Fruit fly (Drosophila melanogaster): ENCODE measurements around the gene HP6.

HP6 gene

dm6 chr2L:4591842-4592241 lies 13.8 kb upstream of the HP6 start (continued):
- TF ChIP-seq chm (GFP tag; IDR thresholded peaks at IDR 0.05) = peak; percentile 67
- no peak for TF ChIP-seq peb (GFP tag; IDR thresholded peaks at IDR 0.05)
- TF ChIP-seq Dek (tag; optimal IDR thresholded peaks at IDR 0.05) = no peak
- TF ChIP-seq CG15696 (tag; optimal IDR thresholded peaks at IDR 0.05) = no peak
- TF ChIP-seq CG43689 (GFP tag; IDR thresholded peaks at IDR 0.05) = no peak
- TF ChIP-seq mirr (GFP tag; optimal IDR thresholded peaks at IDR 0.05) = no peak
- no peak for TF ChIP-seq prd (optimal IDR thresholded peaks at IDR 0.05)
- TF ChIP-seq prd (GFP tag; IDR thresholded peaks at IDR 0.05) = no peak
- TF ChIP-seq CG11504 (tag; optimal IDR thresholded peaks at IDR 0.05) = no peak
- TF ChIP-seq GATAe (GFP tag; conservative IDR thresholded peaks at IDR 0.05) = no peak
- TF ChIP-seq CG13424 (tag; optimal IDR thresholded peaks at IDR 0.05) = no peak
- no peak for TF ChIP-seq dm (GFP tag; optimal IDR thresholded peaks at IDR 0.05)
- TF ChIP-seq lmd (GFP tag; IDR thresholded peaks at IDR 0.05) = no peak
- TF ChIP-seq CG8089 (GFP tag; optimal IDR thresholded peaks at IDR 0.05) = no peak
- no peak for TF ChIP-seq pfk (GFP tag; optimal IDR thresholded peaks at IDR 0.05)

dm6 chr2L:4588797-4589196 lies 10.8 kb upstream of the HP6 start:
- TF ChIP-seq Blimp-1 (GFP tag; optimal IDR thresholded peaks at IDR 0.05) (peak; percentile 95), Opbp (GFP tag; IDR thresholded peaks at IDR 0.05; ENCODE audit: partially characterized antibody) (no peak), MESR4 (GFP tag; optimal IDR thresholded peaks at IDR 0.05) (no peak), lbe (GFP tag; optimal IDR thresholded peaks at IDR 0.05) (peak; percentile 25), Ets65A (GFP tag) (peak; percentile 56)

dm6 chr2L:4583306-4583705 lies 5.3 kb upstream of the HP6 start:
- no peak for TF ChIP-seq pzg (GFP tag; optimal IDR thresholded peaks at IDR 0.05)
- TF ChIP-seq CG15479 (GFP tag; optimal IDR thresholded peaks at IDR 0.05) = no peak
- TF ChIP-seq eve (GFP tag; optimal IDR thresholded peaks at IDR 0.05) = peak in 1 of 2 experiments; percentile 83
- no peak for TF ChIP-seq gfzf (GFP tag; optimal IDR thresholded peaks at IDR 0.05)
- peak; percentile 60 for TF ChIP-seq gcm (GFP tag; optimal IDR thresholded peaks at IDR 0.05)
- no peak for TF ChIP-seq da (GFP tag; optimal IDR thresholded peaks at IDR 0.05)
- no peak for TF ChIP-seq CG10543 (GFP tag; optimal IDR thresholded peaks at IDR 0.05)
- TF ChIP-seq az2 (GFP tag; optimal IDR thresholded peaks at IDR 0.05) = peak; percentile 77
- TF ChIP-seq CG2875 (GFP tag; optimal IDR thresholded peaks at IDR 0.05) = peak; percentile 58
- TF ChIP-seq esg (GFP tag; conservative IDR thresholded peaks at IDR 0.05) = peak; percentile 72
- TF ChIP-seq otp (GFP tag; IDR thresholded peaks at IDR 0.05) = peak; percentile 79; the same call in 2 of the 3 replicates
- TF ChIP-seq grau (tag; optimal IDR thresholded peaks at IDR 0.05) = peak; percentile 68
- peak; percentile 37; the same call in 1 of the 2 replicates for TF ChIP-seq CG11696 (GFP tag; IDR thresholded peaks at IDR 0.05)
- peak; percentile 56; the same call in 1 of the 2 replicates for TF ChIP-seq bowl (GFP tag; IDR thresholded peaks at IDR 0.05)
- peak; percentile 76 for TF ChIP-seq CG4820 (GFP tag; optimal IDR thresholded peaks at IDR 0.05)
- TF ChIP-seq bcd (GFP tag; optimal IDR thresholded peaks at IDR 0.05) = peak; percentile 64
- no peak for TF ChIP-seq CTCF (GFP tag; optimal IDR thresholded peaks at IDR 0.05)
- peak; percentile 82 for TF ChIP-seq Awh (GFP tag; IDR thresholded peaks at IDR 0.05)
- TF ChIP-seq CG7928 (GFP tag; optimal IDR thresholded peaks at IDR 0.05) = no peak
- peak; percentile 66 for TF ChIP-seq CG9727 (GFP tag; optimal IDR thresholded peaks at IDR 0.05)
- peak; percentile 78 for TF ChIP-seq CG1603 (tag; optimal IDR thresholded peaks at IDR 0.05)
- peak; percentile 27 for TF ChIP-seq CG8281 (tag; optimal IDR thresholded peaks at IDR 0.05)
- TF ChIP-seq CG6765 (GFP tag; optimal IDR thresholded peaks at IDR 0.05) = no peak
- TF ChIP-seq HHEX (GFP tag; optimal IDR thresholded peaks at IDR 0.05) = peak; percentile 58
- peak; percentile 56; the same call in 1 of the 2 replicates for TF ChIP-seq Rfx (GFP tag; IDR thresholded peaks at IDR 0.05)
- TF ChIP-seq Lpt (GFP tag; optimal IDR thresholded peaks at IDR 0.05) = no peak
- TF ChIP-seq Gug (GFP tag; IDR thresholded peaks at IDR 0.05) = peak; percentile 47; the same call in 2 of the 4 replicates
- TF ChIP-seq crp (GFP tag; optimal IDR thresholded peaks at IDR 0.05) = no peak
- no peak for TF ChIP-seq aop (GFP tag; IDR thresholded peaks at IDR 0.05)
- TF ChIP-seq mld (GFP tag; IDR thresholded peaks at IDR 0.05; ENCODE audit: partially characterized antibody) = no peak
